Worm (Caenorhabditis elegans): ENCODE measurements around the gene T05A10.6.

- TF ChIP-seq elt-2 (tag; optimal IDR thresholded peaks at IDR 0.05) (no peak), nhr-11 (tag; optimal IDR thresholded peaks at IDR 0.05) (no peak), elt-4 (tag; optimal IDR thresholded peaks at IDR 0.05) (no peak), pat-9 (tag; optimal IDR thresholded peaks at IDR 0.05) (no peak), ama-1 (optimal IDR thresholded peaks at IDR 0.05) (no peak), dve-1 (tag; optimal IDR thresholded peaks at IDR 0.05) (no peak), lim-6 (tag; optimal IDR thresholded peaks at IDR 0.05) (no peak), hlh-13 (GFP tag; optimal IDR thresholded peaks at IDR 0.05) (no peak), Y22D7AL.16 (tag; optimal IDR thresholded peaks at IDR 0.05) (no peak), hlh-6 (tag; optimal IDR thresholded peaks at IDR 0.05) (no peak), nfya-1 (tag; optimal IDR thresholded peaks at IDR 0.05) (no peak), tbx-2 (tag; optimal IDR thresholded peaks at IDR 0.05) (no peak)
These were observed 2.1 kb downstream of the T05A10.6 start, which contains the start of gene vap-2 for ce11 chrX:10792435-10792834.

Data from whole organism, late embryonic.